Worm (Caenorhabditis elegans) whole organism, young adult: ENCODE measurements around the gene ttr-16.

ENCODE experiments used
- B0261.1 ChIP-seq: sonication (generic microtip); optimal IDR thresholded peaks from 2 replicates; lab custom pipeline; 2016; ENCODE audit warnings: mild to moderate bottlenecking, missing genetic modification characterization, moderate library complexity, missing compliant biosample characterization
- C06A6.2 ChIP-seq: fragments of 200-800 bp; sonication (Bioruptor generic); conservative IDR thresholded peaks from 2 replicates; pipeline ENCODE4 v1.3.6; 2022; ENCODE audit warnings: missing genetic modification characterization, missing compliant biosample characterization
- K12H6.12 ChIP-seq: fragments of 200-800 bp; sonication (Bioruptor generic); optimal IDR thresholded peaks from 2 replicates; lab custom pipeline; 2018; ENCODE audit warnings: mild to moderate bottlenecking, missing genetic modification characterization, missing compliant biosample characterization
- lin-54 ChIP-seq: fragments of 200-800 bp; sonication (Bioruptor generic); optimal IDR thresholded peaks from 2 replicates; lab custom pipeline; 2018; ENCODE audit warnings: mild to moderate bottlenecking, missing genetic modification characterization, missing compliant biosample characterization
- madf-10 ChIP-seq: sonication (generic microtip); optimal IDR thresholded peaks from 2 replicates; lab custom pipeline; 2016; ENCODE audit warnings: mild to moderate bottlenecking, missing genetic modification characterization, missing compliant biosample characterization
- mel-28 ChIP-seq: sonication (generic microtip); optimal IDR thresholded peaks from 2 replicates; lab custom pipeline; 2016; ENCODE audit warnings: borderline replicate concordance, mild to moderate bottlenecking, missing genetic modification characterization, missing compliant biosample characterization
- pha-4 ChIP-seq: fragments of 150-350 bp; sonication (generic microtip); optimal IDR thresholded peaks from 2 replicates; lab custom pipeline; 2014; ENCODE audit warnings: missing biosample characterization, missing genetic modification reagents, missing genetic modification characterization
- snpc-4 ChIP-seq, 5 experiments: fragments of 150-350 bp in 1 of 5; sonication (generic microtip) in 4 of 5; optimal IDR thresholded peaks; 2 replicates each; lab custom pipeline; 2014 to 2018; ENCODE audit warnings: missing genetic modification characterization in 5 of 5, missing biosample characterization in 3 of 5, antibody characterized with exemption in 2 of 5, mild to moderate bottlenecking in 2 of 5, missing compliant biosample characterization in 2 of 5, missing genotype in 2 of 5, moderate library complexity in 2 of 5, missing genetic modification reagents in 1 of 5
- tbp1 ChIP-seq: fragments of 200-800 bp; sonication (Bioruptor generic); optimal IDR thresholded peaks from 2 replicates; lab custom pipeline; 2018; ENCODE audit warnings: mild to moderate bottlenecking, missing genetic modification characterization, missing compliant biosample characterization

- TF ChIP-seq lin-54 (GFP tag; lab: Kevin White, UChicago) (no peak), C06A6.2 (no peak), tbp1 (GFP tag; lab: Kevin White, UChicago) (peak; percentile 7), snpc-4 (GFP tag; optimal IDR thresholded peaks at IDR 0.05; lab: Kevin White, UChicago) (no peak), snpc-4 (tag; optimal IDR thresholded peaks at IDR 0.05; lab: Kevin White, UChicago) (no peak), B0261.1 (tag; lab: Kevin White, UChicago) (no peak), K12H6.12 (tag; lab: Kevin White, UChicago) (no peak), pha-4 (no peak), madf-10 (tag; lab: Kevin White, UChicago) (no peak), mel-28 (tag; lab: Kevin White, UChicago) (no peak)
These were observed 26.7 kb downstream of the ttr-16 start for ce11 chrIV:11037118-11037719.
